Fruit fly (Drosophila melanogaster) whole organism, embryonic: ENCODE data around the gene CG12818.
A peak's percentile ranks its signal among the peaks of the same experiment; 100 is the strongest.

Source experiments
- Abd-B ChIP-seq: fragments of 200-800 bp; sonication (Bioruptor generic); optimal IDR thresholded peaks from 2 replicates; lab custom pipeline; 2018; ENCODE audit warnings: missing biosample characterization, mild to moderate bottlenecking, missing genetic modification characterization, moderate library complexity
- Antp ChIP-seq: fragments of 200-800 bp; sonication (Bioruptor generic); optimal IDR thresholded peaks from 3 replicates; lab custom pipeline; 2016; ENCODE audit warnings: missing biosample characterization, missing genetic modification characterization
- BtbVII ChIP-seq: fragments of 200-800 bp; sonication (Bioruptor generic); optimal IDR thresholded peaks from 3 replicates; lab custom pipeline; 2017; ENCODE audit warnings: missing biosample characterization, mild to moderate bottlenecking, missing genetic modification characterization
- CG10321 ChIP-seq: fragments of 200-800 bp; sonication (Bioruptor generic); IDR thresholded peaks from 2 replicates; pipeline ENCODE4 v1.3.6; 2022; ENCODE audit warnings: missing biosample characterization, missing genetic modification characterization
- CG11398 ChIP-seq: fragments of 200-800 bp; sonication (Bioruptor generic); optimal IDR thresholded peaks from 2 replicates; lab custom pipeline; 2016; ENCODE audit warnings: missing biosample characterization, missing genetic modification characterization
- CG13424 ChIP-seq: fragments of 200-800 bp; sonication (Bioruptor generic); optimal IDR thresholded peaks from 2 replicates; lab custom pipeline; 2019; ENCODE audit warnings: missing biosample characterization, mild to moderate bottlenecking, missing genetic modification characterization, moderate library complexity
- CG14441 ChIP-seq: fragments of 200-800 bp; sonication (Bioruptor generic); IDR thresholded peaks from 2 replicates; pipeline ENCODE4 v1.3.6; 2022; ENCODE audit warnings: missing biosample characterization, missing genetic modification characterization
- CG1529 ChIP-seq: fragments of 200-800 bp; sonication (Bioruptor generic); optimal IDR thresholded peaks from 3 replicates; lab custom pipeline; 2018; ENCODE audit warnings: missing biosample characterization, missing genetic modification characterization
- CG15601 ChIP-seq: fragments of 200-800 bp; sonication (Bioruptor generic); optimal IDR thresholded peaks from 3 replicates; lab custom pipeline; 2019; ENCODE audit warnings: missing biosample characterization, mild to moderate bottlenecking, missing genetic modification characterization, moderate library complexity
- CG2875 ChIP-seq: fragments of 200-800 bp; sonication (Bioruptor generic); optimal IDR thresholded peaks from 2 replicates; lab custom pipeline; 2017; ENCODE audit warnings: missing biosample characterization, mild to moderate bottlenecking, missing genetic modification characterization, missing genetic modification reagents
- CG3163 ChIP-seq: fragments of 200-800 bp; sonication (Bioruptor generic); optimal IDR thresholded peaks from 3 replicates; lab custom pipeline; 2016; ENCODE audit warnings: missing biosample characterization, missing genetic modification characterization
- CG3281 ChIP-seq: fragments of 200-800 bp; sonication (Bioruptor generic); optimal IDR thresholded peaks from 3 replicates; lab custom pipeline; 2017; ENCODE audit warnings: missing biosample characterization, mild to moderate bottlenecking, missing genetic modification characterization
- CG4360 ChIP-seq: fragments of 200-800 bp; sonication (Bioruptor generic); IDR thresholded peaks from 2 replicates; pipeline ENCODE4 v1.3.6; 2022; ENCODE audit warnings: missing biosample characterization, missing genetic modification characterization
- CG6791 ChIP-seq: fragments of 200-800 bp; sonication (Bioruptor generic); IDR thresholded peaks from 3 replicates; pipeline ENCODE4 v1.3.6; 2022; ENCODE audit warnings: missing biosample characterization, missing genetic modification characterization; ENCODE audit not compliant: partially characterized antibody
- CG7271 ChIP-seq: fragments of 200-800 bp; sonication (Bioruptor generic); optimal IDR thresholded peaks from 2 replicates; lab custom pipeline; 2018; ENCODE audit warnings: missing biosample characterization, mild to moderate bottlenecking, missing genetic modification characterization, moderate library complexity
- CG8281 ChIP-seq: fragments of 200-800 bp; sonication (Bioruptor generic); optimal IDR thresholded peaks from 2 replicates; lab custom pipeline; 2018; ENCODE audit warnings: missing biosample characterization, mild to moderate bottlenecking, missing genetic modification characterization, moderate library complexity
- Camta ChIP-seq: fragments of 200-800 bp; sonication (Bioruptor generic); optimal IDR thresholded peaks from 2 replicates; lab custom pipeline; 2016; ENCODE audit warnings: missing biosample characterization, missing genetic modification characterization
- CkIIα-i1 ChIP-seq: fragments of 200-800 bp; sonication (Bioruptor generic); IDR thresholded peaks from 2 replicates; pipeline ENCODE4 v1.3.6; 2022; ENCODE audit warnings: missing biosample characterization, missing genetic modification characterization
- Dref ChIP-seq: fragments of 200-800 bp; sonication (Bioruptor generic); IDR thresholded peaks from 2 replicates; pipeline ENCODE4 v1.3.6; 2022; ENCODE audit warnings: missing biosample characterization, missing genetic modification characterization
- E2f2 ChIP-seq: fragments of 200-800 bp; sonication (Bioruptor generic); IDR thresholded peaks from 2 replicates; pipeline ENCODE4 v1.3.6; 2022; ENCODE audit warnings: missing biosample characterization, missing genetic modification characterization
- Fer3 ChIP-seq: fragments of 200-800 bp; sonication (Bioruptor generic); optimal IDR thresholded peaks from 2 replicates; lab custom pipeline; 2018; ENCODE audit warnings: missing biosample characterization, mild to moderate bottlenecking, missing genetic modification characterization, moderate library complexity
- Hr51 ChIP-seq, 2 experiments: fragments of 200-800 bp; sonication (Bioruptor generic); optimal IDR thresholded peaks; 2 replicates in 1 of 2; 3 replicates in 1 of 2; lab custom pipeline; 2016 to 2018; ENCODE audit warnings: missing biosample characterization in 2 of 2, missing genetic modification characterization in 2 of 2, mild to moderate bottlenecking in 1 of 2, moderate library complexity in 1 of 2
- Hr78 ChIP-seq, 2 experiments: fragments of 200-800 bp in 1 of 2; fragments of >200 bp in 1 of 2; sonication (Bioruptor generic) in 1 of 2; optimal IDR thresholded peaks; 2 replicates each; lab custom pipeline; 2017 to 2019; ENCODE audit warnings: missing biosample characterization in 2 of 2, missing genetic modification characterization in 2 of 2, mild to moderate bottlenecking in 1 of 2, moderate library complexity in 1 of 2
- Mad ChIP-seq: fragments of 200-800 bp; sonication (Bioruptor generic); optimal IDR thresholded peaks from 2 replicates; lab custom pipeline; 2016; ENCODE audit warnings: missing biosample characterization, missing genetic modification characterization
- Med ChIP-seq: fragments of 200-800 bp; sonication (Bioruptor generic); peaks from one replicate; lab custom pipeline; 2016; ENCODE audit warnings: missing biosample characterization, missing genetic modification characterization, mild to moderate bottlenecking, inconsistent platforms, moderate library complexity
- Mes4 ChIP-seq: fragments of 200-800 bp; sonication (Bioruptor generic); optimal IDR thresholded peaks from 2 replicates; lab custom pipeline; 2016; ENCODE audit warnings: missing biosample characterization, missing genetic modification characterization
- NC2α ChIP-seq: fragments of 200-800 bp; sonication (Bioruptor generic); optimal IDR thresholded peaks from 2 replicates; lab custom pipeline; 2016; ENCODE audit warnings: missing biosample characterization, missing genetic modification characterization
- Ptx1 ChIP-seq: fragments of 200-800 bp; sonication (Bioruptor generic); IDR thresholded peaks from 2 replicates; pipeline ENCODE4 v1.3.6; 2022; ENCODE audit warnings: missing biosample characterization, missing genetic modification characterization
- Ssrp ChIP-seq: fragments of 200-800 bp; sonication (Bioruptor generic); optimal IDR thresholded peaks from 2 replicates; lab custom pipeline; 2018; ENCODE audit warnings: missing biosample characterization, mild to moderate bottlenecking, missing genetic modification characterization, moderate library complexity
- bigmax ChIP-seq: fragments of 200-800 bp; sonication (Bioruptor generic); optimal IDR thresholded peaks from 2 replicates; lab custom pipeline; 2018; ENCODE audit warnings: missing biosample characterization, mild to moderate bottlenecking, missing genetic modification characterization
- br ChIP-seq: fragments of >200 bp; optimal IDR thresholded peaks from 2 replicates; lab custom pipeline; 2017
- cwo ChIP-seq: fragments of 200-800 bp; sonication (Bioruptor generic); optimal IDR thresholded peaks from 3 replicates; lab custom pipeline; 2017; ENCODE audit warnings: missing biosample characterization, missing genetic modification characterization, mild to moderate bottlenecking, moderate library complexity, missing genetic modification reagents
- eyg ChIP-seq: fragments of 200-800 bp; sonication (Bioruptor generic); optimal IDR thresholded peaks from 3 replicates; lab custom pipeline; 2016; ENCODE audit warnings: missing biosample characterization, missing genetic modification characterization
- fd96Cb ChIP-seq: fragments of 200-800 bp; sonication (Bioruptor generic); optimal IDR thresholded peaks from 2 replicates; lab custom pipeline; 2018; ENCODE audit warnings: missing biosample characterization, mild to moderate bottlenecking, missing genetic modification characterization, moderate library complexity
- ftz-f1 ChIP-seq: fragments of 200-800 bp; sonication (Bioruptor generic); optimal IDR thresholded peaks from 2 replicates; lab custom pipeline; 2016; ENCODE audit warnings: missing biosample characterization, missing genetic modification characterization
- gcm2 ChIP-seq: fragments of 200-800 bp; sonication (Bioruptor generic); optimal IDR thresholded peaks from 2 replicates; lab custom pipeline; 2016; ENCODE audit warnings: missing biosample characterization, missing genetic modification characterization
- hb ChIP-seq: fragments of 200-800 bp; sonication (Bioruptor generic); IDR thresholded peaks from 3 replicates; pipeline ENCODE4 v1.3.6; 2022; ENCODE audit warnings: missing biosample characterization, missing genetic modification characterization; ENCODE audit not compliant: partially characterized antibody
- kah ChIP-seq: fragments of 200-800 bp; sonication (Bioruptor generic); optimal IDR thresholded peaks from 2 replicates; lab custom pipeline; 2018; ENCODE audit warnings: missing biosample characterization, mild to moderate bottlenecking, missing genetic modification characterization
- lab ChIP-seq: fragments of 200-800 bp; sonication (Bioruptor generic); optimal IDR thresholded peaks from 3 replicates; lab custom pipeline; 2017; ENCODE audit warnings: missing biosample characterization, missing genetic modification characterization, mild to moderate bottlenecking, moderate library complexity, missing genetic modification reagents
- lmd ChIP-seq: fragments of 200-800 bp; sonication (Bioruptor generic); IDR thresholded peaks from 2 replicates; pipeline ENCODE4 v1.3.6; 2022; ENCODE audit warnings: missing biosample characterization, missing genetic modification characterization
- pan ChIP-seq, 4 experiments: fragments of >200 bp in 3 of 4; fragments of 200-800 bp in 1 of 4; sonication (Bioruptor generic) in 1 of 4; optimal IDR thresholded peaks in 3 of 4; IDR thresholded peaks in 1 of 4; 2 replicates each; pipeline versions ENCODE4 v1.3.6 to Lab custom; 2017 to 2022; ENCODE audit warnings: missing biosample characterization in 2 of 4, missing genetic modification characterization in 2 of 4, mixed read lengths in 1 of 4
- phol ChIP-seq: fragments of 200-800 bp; sonication (Bioruptor generic); optimal IDR thresholded peaks from 3 replicates; lab custom pipeline; 2018; ENCODE audit warnings: missing biosample characterization, mild to moderate bottlenecking, missing genetic modification characterization, moderate library complexity
- pita ChIP-seq: fragments of 200-800 bp; sonication (Bioruptor generic); optimal IDR thresholded peaks from 2 replicates; lab custom pipeline; 2017; ENCODE audit warnings: missing biosample characterization, mild to moderate bottlenecking, missing genetic modification characterization
- psq ChIP-seq: fragments of 200-800 bp; sonication (Bioruptor generic); optimal IDR thresholded peaks from 2 replicates; lab custom pipeline; 2017; ENCODE audit warnings: missing biosample characterization, missing genetic modification characterization
- repo ChIP-seq: fragments of 200-800 bp; sonication (Bioruptor generic); optimal IDR thresholded peaks from 2 replicates; lab custom pipeline; 2016; ENCODE audit warnings: missing biosample characterization, missing genetic modification characterization
- slbo ChIP-seq: fragments of 200-800 bp; sonication (Bioruptor generic); IDR thresholded peaks from 2 replicates; pipeline ENCODE4 v1.3.6; 2022; ENCODE audit warnings: missing biosample characterization, missing genetic modification characterization
- sna ChIP-seq: fragments of 200-800 bp; sonication (Bioruptor generic); IDR thresholded peaks from 2 replicates; pipeline ENCODE4 v1.3.6; 2022; ENCODE audit warnings: missing biosample characterization, missing genetic modification characterization; ENCODE audit not compliant: partially characterized antibody
- sug ChIP-seq: fragments of 200-800 bp; optimal IDR thresholded peaks from 2 replicates; lab custom pipeline; 2019; ENCODE audit warnings: missing biosample characterization, mild to moderate bottlenecking, missing genetic modification characterization, moderate library complexity
- twi ChIP-seq: fragments of 200-800 bp; optimal IDR thresholded peaks from 2 replicates; lab custom pipeline; 2019; ENCODE audit warnings: missing biosample characterization, mild to moderate bottlenecking, missing genetic modification characterization, moderate library complexity

Gene CG12818

dm6 chr3R:10353932-10354703, 22.7 kb downstream of the CG12818 start (continued):
- peak; percentile 51 for TF ChIP-seq Ssrp (tag; lab: Kevin White, UChicago)
- no peak for TF ChIP-seq Mad (GFP tag; lab: Kevin White, UChicago)
- no peak for TF ChIP-seq Antp (GFP tag; lab: Kevin White, UChicago)
- no peak for TF ChIP-seq Abd-B (GFP tag; lab: Kevin White, UChicago)
- no peak for TF ChIP-seq CG15601 (tag; lab: Kevin White, UChicago)
- TF ChIP-seq bigmax (GFP tag; lab: Kevin White, UChicago) = no peak
- TF ChIP-seq psq = no peak
- TF ChIP-seq br (lab: Kevin White, UChicago) = no peak
- no peak for TF ChIP-seq pan (optimal IDR thresholded peaks at IDR 0.05; lab: Kevin White, UChicago)
- TF ChIP-seq pan (GFP tag; optimal IDR thresholded peaks at IDR 0.05 in 1 of 2, IDR thresholded peaks at IDR 0.05 in 1 of 2) = no peak
- TF ChIP-seq CG11398 (GFP tag; lab: Kevin White, UChicago) = no peak
- TF ChIP-seq CG3281 (GFP tag; lab: Kevin White, UChicago) = no peak
- no peak for TF ChIP-seq kah (GFP tag; lab: Kevin White, UChicago)
- no peak for TF ChIP-seq CG7271 (tag; lab: Kevin White, UChicago)
- no peak for TF ChIP-seq hb (GFP tag; lab: Robert Waterston, UW)
- peak in 1 of 2 experiments; percentile 11 for TF ChIP-seq Hr78 (GFP tag; optimal IDR thresholded peaks at IDR 0.05; lab: Kevin White, UChicago)
- no peak for TF ChIP-seq CG6791 (GFP tag; lab: Robert Waterston, UW)
- TF ChIP-seq Hr51 (GFP tag; optimal IDR thresholded peaks at IDR 0.05; lab: Kevin White, UChicago) = peak in 1 of 2 experiments; percentile 15
- no peak for TF ChIP-seq gcm2
- no peak for TF ChIP-seq NC2α (GFP tag; lab: Kevin White, UChicago)
- no peak for TF ChIP-seq Dref (GFP tag; lab: Robert Waterston, UW)
- TF ChIP-seq CG13424 = peak; percentile 43
- TF ChIP-seq phol (tag; lab: Kevin White, UChicago) = peak; percentile 57
- TF ChIP-seq ftz-f1 = no peak
- TF ChIP-seq eyg (GFP tag; lab: Kevin White, UChicago) = no peak
- TF ChIP-seq CG4360 (GFP tag; lab: Robert Waterston, UW) = no peak
- no peak for TF ChIP-seq repo
- no peak for TF ChIP-seq Mes4
- no peak for TF ChIP-seq CG1529 (GFP tag; lab: Kevin White, UChicago)
- peak; percentile 7 for TF ChIP-seq lab
- TF ChIP-seq CkIIα-i1 (GFP tag; lab: Robert Waterston, UW) = no peak
- TF ChIP-seq lmd (GFP tag; lab: Robert Waterston, UW) = no peak
- TF ChIP-seq fd96Cb (tag; lab: Kevin White, UChicago) = peak; percentile 45
- no peak for TF ChIP-seq Med (GFP tag; lab: Kevin White, UChicago)
- no peak for TF ChIP-seq Camta (GFP tag; lab: Kevin White, UChicago)
- no peak for TF ChIP-seq slbo (GFP tag; lab: Robert Waterston, UW)
- TF ChIP-seq CG8281 (tag; lab: Kevin White, UChicago) = peak; percentile 31
- no peak for TF ChIP-seq sna (GFP tag; lab: Robert Waterston, UW)
- no peak for TF ChIP-seq Fer3 (tag; lab: Kevin White, UChicago)
- TF ChIP-seq cwo = no peak
- TF ChIP-seq pita (GFP tag; lab: Kevin White, UChicago) = no peak
- no peak for TF ChIP-seq BtbVII (GFP tag; lab: Kevin White, UChicago)
- no peak for TF ChIP-seq CG14441 (GFP tag; lab: Robert Waterston, UW)
- no peak for TF ChIP-seq Ptx1 (GFP tag; lab: Robert Waterston, UW)
- no peak for TF ChIP-seq CG3163 (GFP tag; lab: Kevin White, UChicago)
- TF ChIP-seq CG10321 (GFP tag; lab: Robert Waterston, UW) = no peak
- TF ChIP-seq sug (tag; lab: Kevin White, UChicago) = no peak
- TF ChIP-seq twi (tag; lab: Kevin White, UChicago) = peak; percentile 31
- no peak for TF ChIP-seq CG2875
- TF ChIP-seq E2f2 (GFP tag; lab: Robert Waterston, UW) = no peak
